Fruit fly (Drosophila melanogaster) whole organism, adult: ENCODE measurements around the gene velo.

Experiments
- CG11617 ChIP-seq: fragments of 200-800 bp; sonication (Bioruptor generic); optimal IDR thresholded peaks from 2 replicates; lab custom pipeline; 2017; ENCODE audit warnings: mild to moderate bottlenecking, missing biosample characterization, missing genetic modification reagents, missing genetic modification characterization
- CG14711 ChIP-seq: fragments of 200-800 bp; sonication (Bioruptor generic); optimal IDR thresholded peaks from 2 replicates; lab custom pipeline; 2018; ENCODE audit warnings: missing biosample characterization, mild to moderate bottlenecking, missing genetic modification characterization, moderate library complexity
- CG5204 ChIP-seq: fragments of 200-800 bp; sonication (Bioruptor generic); optimal IDR thresholded peaks from 2 replicates; lab custom pipeline; 2016; ENCODE audit warnings: missing biosample characterization, missing genetic modification characterization
- Crg-1 ChIP-seq: fragments of 200-800 bp; sonication (Bioruptor generic); optimal IDR thresholded peaks from 2 replicates; lab custom pipeline; 2016; ENCODE audit warnings: missing biosample characterization, missing genetic modification characterization
- Mnt ChIP-seq: fragments of 200-800 bp; sonication (Bioruptor generic); optimal IDR thresholded peaks from 2 replicates; lab custom pipeline; 2016; ENCODE audit warnings: missing biosample characterization, mild to moderate bottlenecking, missing genetic modification characterization
- cnc ChIP-seq, 2 experiments: fragments of >200 bp; optimal IDR thresholded peaks; 2 replicates each; lab custom pipeline; 2017
- pad ChIP-seq: fragments of 200-800 bp; sonication (Bioruptor generic); optimal IDR thresholded peaks from 3 replicates; lab custom pipeline; 2017; ENCODE audit warnings: missing biosample characterization, missing genetic modification characterization, mild to moderate bottlenecking, moderate library complexity, missing genetic modification reagents
- toe ChIP-seq: fragments of 200-800 bp; sonication (Bioruptor generic); optimal IDR thresholded peaks from 2 replicates; lab custom pipeline; 2016; ENCODE audit warnings: missing biosample characterization, missing genetic modification characterization

dm6 chr3L:6724511-6724910, 28.0 kb downstream of the velo start:
- TF ChIP-seq CG14711: no peak
- no peak for TF ChIP-seq Crg-1
- no peak for TF ChIP-seq CG5204 (GFP tag; lab: Kevin White, UChicago)
- TF ChIP-seq toe: no peak
- no peak for TF ChIP-seq CG11617 (GFP tag; lab: Kevin White, UChicago)
- TF ChIP-seq pad (GFP tag; lab: Kevin White, UChicago): no peak
- TF ChIP-seq Mnt (GFP tag; lab: Kevin White, UChicago): no peak
- TF ChIP-seq cnc (optimal IDR thresholded peaks at IDR 0.05; lab: Kevin White, UChicago): no peak
